Worm (Caenorhabditis elegans) whole organism, L2 larva: Measurements from ENCODE around the gene xtr-1.

ENCODE experiments used
- ZK546.5 ChIP-seq: sonication (generic microtip); optimal IDR thresholded peaks from 2 replicates; lab custom pipeline; 2017; ENCODE audit warnings: missing biosample characterization, missing genetic modification characterization
- ama-1 ChIP-seq: fragments of 150-350 bp; optimal IDR thresholded peaks from 2 replicates; lab custom pipeline; 2018; ENCODE audit warnings: inconsistent platforms
- elt-1 ChIP-seq: fragments of 150-350 bp; optimal IDR thresholded peaks from 2 replicates; lab custom pipeline; 2014; ENCODE audit warnings: missing biosample characterization, missing genetic modification characterization
- lin-39 ChIP-seq: fragments of 150-350 bp; optimal IDR thresholded peaks from 2 replicates; lab custom pipeline; 2014; ENCODE audit warnings: missing biosample characterization, missing genetic modification reagents, missing genetic modification characterization
- nhr-25 ChIP-seq: fragments of 150-350 bp; sonication (generic microtip); optimal IDR thresholded peaks from 3 replicates; lab custom pipeline; 2014; ENCODE audit warnings: missing biosample characterization, missing genetic modification characterization
- sma-3 ChIP-seq: sonication (generic microtip); optimal IDR thresholded peaks from 2 replicates; lab custom pipeline; 2016; ENCODE audit warnings: missing genetic modification reagents, missing genetic modification characterization, missing compliant biosample characterization
- snpc-4 ChIP-seq: fragments of 150-350 bp; optimal IDR thresholded peaks from 2 replicates; lab custom pipeline; 2014; ENCODE audit warnings: missing biosample characterization, missing genetic modification characterization

ce11 chrX:11850082-11850481, 2.5 kb upstream of the xtr-1 start, which contains the start of gene F54F7.3:
- no peak for TF ChIP-seq ama-1 (lab: Kevin White, UChicago)
- no peak for TF ChIP-seq nhr-25
- no peak for TF ChIP-seq lin-39 (tag; lab: Kevin White, UChicago)
- no peak for TF ChIP-seq ZK546.5
- no peak for TF ChIP-seq snpc-4 (tag; lab: Kevin White, UChicago)
- TF ChIP-seq elt-1 (tag; lab: Kevin White, UChicago) = no peak
- TF ChIP-seq sma-3 (GFP tag; lab: Kevin White, UChicago) = no peak
